Fruit fly (Drosophila melanogaster) whole organism, embryonic: ENCODE results near the gene UQCR-Q.

Experiments
- Adf1 ChIP-seq: fragments of 200-800 bp; sonication (Bioruptor generic); IDR thresholded peaks from 2 replicates; pipeline ENCODE4 v1.3.6; 2022; ENCODE audit warnings: missing biosample characterization, missing genetic modification characterization
- Awh ChIP-seq: fragments of 200-800 bp; sonication (Bioruptor generic); IDR thresholded peaks from 2 replicates; pipeline ENCODE4, ENCODE4 v1.3.6; 2022; ENCODE audit warnings: missing biosample characterization, missing genetic modification characterization
- CG1603 ChIP-seq: fragments of 200-800 bp; sonication (Bioruptor generic); optimal IDR thresholded peaks from 2 replicates; lab custom pipeline; 2019; ENCODE audit warnings: missing biosample characterization, mild to moderate bottlenecking, missing genetic modification characterization, moderate library complexity
- CG32772 ChIP-seq: fragments of 200-800 bp; sonication (Bioruptor generic); IDR thresholded peaks from 2 replicates; pipeline ENCODE4 v1.3.6; 2022; ENCODE audit warnings: missing biosample characterization, missing genetic modification characterization
- CG4730 ChIP-seq: fragments of 200-800 bp; sonication (Bioruptor generic); IDR thresholded peaks from 2 replicates; pipeline ENCODE4 v1.3.6; 2022; ENCODE audit warnings: missing biosample characterization, missing genetic modification characterization
- CG6791 ChIP-seq: fragments of 200-800 bp; sonication (Bioruptor generic); IDR thresholded peaks from 3 replicates; pipeline ENCODE4 v1.3.6; 2022; ENCODE audit warnings: missing biosample characterization, missing genetic modification characterization; ENCODE audit not compliant: partially characterized antibody
- CG7372 ChIP-seq: fragments of 200-800 bp; sonication (Bioruptor generic); IDR thresholded peaks from 2 replicates; pipeline ENCODE4 v1.3.6; 2022; ENCODE audit warnings: missing biosample characterization, missing genetic modification characterization
- CG7786 ChIP-seq: fragments of 200-800 bp; sonication (Bioruptor generic); optimal IDR thresholded peaks from 2 replicates; lab custom pipeline; 2016; ENCODE audit warnings: missing biosample characterization, missing genetic modification characterization
- CG8388 ChIP-seq: fragments of 200-800 bp; sonication (Bioruptor generic); optimal IDR thresholded peaks from 2 replicates; lab custom pipeline; 2019; ENCODE audit warnings: missing biosample characterization, mild to moderate bottlenecking, missing genetic modification characterization, moderate library complexity
- CG9215 ChIP-seq: fragments of 200-800 bp; sonication (Bioruptor generic); IDR thresholded peaks from 2 replicates; pipeline ENCODE4 v1.3.6; 2022; ENCODE audit warnings: missing biosample characterization, missing genetic modification characterization
- CG9932 ChIP-seq: fragments of 200-800 bp; sonication (Bioruptor generic); IDR thresholded peaks from 2 replicates; pipeline ENCODE4 v1.3.6; 2022; ENCODE audit warnings: missing biosample characterization, missing genetic modification characterization
- CHES-1-like ChIP-seq: fragments of 200-800 bp; sonication (Bioruptor generic); optimal IDR thresholded peaks from 2 replicates; lab custom pipeline; 2016; ENCODE audit warnings: missing biosample characterization, missing genetic modification characterization
- D ChIP-seq, 2 experiments: fragments of 200-800 bp in 1 of 2; fragments of >200 bp in 1 of 2; sonication (Bioruptor generic) in 1 of 2; optimal IDR thresholded peaks; 2 replicates in 1 of 2; 3 replicates in 1 of 2; lab custom pipeline; 2017; ENCODE audit warnings: mild to moderate bottlenecking in 1 of 2, missing biosample characterization in 1 of 2, missing genetic modification characterization in 1 of 2, missing genetic modification reagents in 1 of 2
- Dip3 ChIP-seq: fragments of 200-800 bp; sonication (Bioruptor generic); optimal IDR thresholded peaks from 3 replicates; lab custom pipeline; 2016; ENCODE audit warnings: missing biosample characterization, missing genetic modification characterization
- Gug ChIP-seq: fragments of 200-800 bp; sonication (Bioruptor generic); IDR thresholded peaks from 4 replicates; pipeline ENCODE4 v1.3.6; 2022; ENCODE audit warnings: missing biosample characterization, missing genetic modification characterization
- H2.0 ChIP-seq: fragments of 200-800 bp; sonication (Bioruptor generic); IDR thresholded peaks from 2 replicates; pipeline ENCODE4 v1.3.6; 2022; ENCODE audit warnings: missing biosample characterization, missing genetic modification characterization
- Med ChIP-seq: fragments of 200-800 bp; sonication (Bioruptor generic); peaks from one replicate; lab custom pipeline; 2016; ENCODE audit warnings: missing biosample characterization, missing genetic modification characterization, mild to moderate bottlenecking, inconsistent platforms, moderate library complexity
- NC2α ChIP-seq: fragments of 200-800 bp; sonication (Bioruptor generic); optimal IDR thresholded peaks from 2 replicates; lab custom pipeline; 2016; ENCODE audit warnings: missing biosample characterization, missing genetic modification characterization
- Ravus ChIP-seq: fragments of 200-800 bp; sonication (Bioruptor generic); IDR thresholded peaks from 2 replicates; pipeline ENCODE4 v1.3.6; 2022; ENCODE audit warnings: missing biosample characterization, missing genetic modification characterization
- Rx ChIP-seq: fragments of 200-800 bp; sonication (Bioruptor generic); IDR thresholded peaks from 2 replicates; pipeline ENCODE4 v1.3.6; 2022; ENCODE audit warnings: missing biosample characterization, missing genetic modification characterization
- Tbp ChIP-seq: fragments of >200 bp; optimal IDR thresholded peaks from 2 replicates; lab custom pipeline; 2018; ENCODE audit warnings: missing biosample characterization, missing genetic modification characterization
- bab2 ChIP-seq: fragments of 200-800 bp; sonication (Bioruptor generic); optimal IDR thresholded peaks from 2 replicates; lab custom pipeline; 2016; ENCODE audit warnings: missing biosample characterization, missing genetic modification characterization
- bcd ChIP-seq: fragments of 200-800 bp; sonication (Bioruptor generic); optimal IDR thresholded peaks from 2 replicates; lab custom pipeline; 2017; ENCODE audit warnings: missing biosample characterization, mild to moderate bottlenecking, missing genetic modification characterization
- cg ChIP-seq: fragments of 200-800 bp; sonication (Bioruptor generic); optimal IDR thresholded peaks from 3 replicates; lab custom pipeline; 2019; ENCODE audit warnings: missing biosample characterization, mild to moderate bottlenecking, missing genetic modification characterization, moderate library complexity
- chinmo ChIP-seq: fragments of 200-800 bp; sonication (Bioruptor generic); IDR thresholded peaks from 4 replicates; pipeline ENCODE4 v1.3.6; 2022; ENCODE audit warnings: missing biosample characterization, missing genetic modification characterization; ENCODE audit not compliant: partially characterized antibody
- chn ChIP-seq: fragments of 200-800 bp; sonication (Bioruptor generic); optimal IDR thresholded peaks from 2 replicates; lab custom pipeline; 2016; ENCODE audit warnings: missing biosample characterization, missing genetic modification characterization
- croc ChIP-seq: fragments of 200-800 bp; sonication (Bioruptor generic); conservative IDR thresholded peaks from 3 replicates; pipeline ENCODE4 v1.3.6; 2022; ENCODE audit warnings: missing biosample characterization, missing genetic modification characterization
- cwo ChIP-seq: fragments of 200-800 bp; sonication (Bioruptor generic); optimal IDR thresholded peaks from 3 replicates; lab custom pipeline; 2017; ENCODE audit warnings: missing biosample characterization, missing genetic modification characterization, mild to moderate bottlenecking, moderate library complexity, missing genetic modification reagents
- disco-r ChIP-seq: fragments of 200-800 bp; sonication (Bioruptor generic); optimal IDR thresholded peaks from 2 replicates; lab custom pipeline; 2016; ENCODE audit warnings: missing biosample characterization, missing genetic modification characterization
- dmrt99B ChIP-seq: fragments of 200-800 bp; sonication (Bioruptor generic); optimal IDR thresholded peaks from 2 replicates; lab custom pipeline; 2018; ENCODE audit warnings: missing biosample characterization, mild to moderate bottlenecking, missing genetic modification characterization, moderate library complexity
- gce ChIP-seq: fragments of 200-800 bp; sonication (Bioruptor generic); IDR thresholded peaks from 3 replicates; pipeline ENCODE4 v1.3.6; 2022; ENCODE audit warnings: missing biosample characterization, missing genetic modification characterization
- grau ChIP-seq: fragments of 200-800 bp; optimal IDR thresholded peaks from 3 replicates; lab custom pipeline; 2019; ENCODE audit warnings: missing biosample characterization, mild to moderate bottlenecking, missing genetic modification characterization, moderate library complexity
- hth ChIP-seq: fragments of >200 bp; optimal IDR thresholded peaks from 2 replicates; lab custom pipeline; 2017; ENCODE audit warnings: inconsistent platforms
- kah ChIP-seq: fragments of 200-800 bp; sonication (Bioruptor generic); optimal IDR thresholded peaks from 2 replicates; lab custom pipeline; 2018; ENCODE audit warnings: missing biosample characterization, mild to moderate bottlenecking, missing genetic modification characterization
- lbe ChIP-seq: fragments of 200-800 bp; sonication (Bioruptor generic); optimal IDR thresholded peaks from 2 replicates; lab custom pipeline; 2016; ENCODE audit warnings: missing biosample characterization, mild to moderate bottlenecking, missing genetic modification characterization
- onecut ChIP-seq: fragments of 200-800 bp; sonication (Bioruptor generic); IDR thresholded peaks from 2 replicates; pipeline ENCODE4 v1.3.6; 2022; ENCODE audit warnings: missing biosample characterization, missing genetic modification characterization
- pan ChIP-seq, 4 experiments: fragments of >200 bp in 3 of 4; fragments of 200-800 bp in 1 of 4; sonication (Bioruptor generic) in 1 of 4; optimal IDR thresholded peaks in 3 of 4; IDR thresholded peaks in 1 of 4; 2 replicates each; pipeline versions ENCODE4 v1.3.6 to Lab custom; 2017 to 2022; ENCODE audit warnings: missing biosample characterization in 2 of 4, missing genetic modification characterization in 2 of 4, mixed read lengths in 1 of 4
- pita ChIP-seq: fragments of 200-800 bp; sonication (Bioruptor generic); optimal IDR thresholded peaks from 2 replicates; lab custom pipeline; 2017; ENCODE audit warnings: missing biosample characterization, mild to moderate bottlenecking, missing genetic modification characterization
- psq ChIP-seq: fragments of 200-800 bp; sonication (Bioruptor generic); optimal IDR thresholded peaks from 2 replicates; lab custom pipeline; 2017; ENCODE audit warnings: missing biosample characterization, missing genetic modification characterization
- seq ChIP-seq: fragments of 200-800 bp; sonication (Bioruptor generic); IDR thresholded peaks from 2 replicates; pipeline ENCODE4 v1.3.6; 2022; ENCODE audit warnings: missing biosample characterization, missing genetic modification characterization
- sna ChIP-seq: fragments of 200-800 bp; sonication (Bioruptor generic); IDR thresholded peaks from 2 replicates; pipeline ENCODE4 v1.3.6; 2022; ENCODE audit warnings: missing biosample characterization, missing genetic modification characterization; ENCODE audit not compliant: partially characterized antibody
- stwl ChIP-seq: fragments of 200-800 bp; sonication (Bioruptor generic); optimal IDR thresholded peaks from 3 replicates; lab custom pipeline; 2018; ENCODE audit warnings: missing biosample characterization, mild to moderate bottlenecking, missing genetic modification characterization, moderate library complexity
- tna ChIP-seq: fragments of 200-800 bp; sonication (Bioruptor generic); IDR thresholded peaks from 2 replicates; pipeline ENCODE4 v1.3.6; 2022; ENCODE audit warnings: missing biosample characterization, missing genetic modification characterization; ENCODE audit not compliant: partially characterized antibody
- usp ChIP-seq: fragments of >200 bp; optimal IDR thresholded peaks from 2 replicates; lab custom pipeline; 2017; ENCODE audit warnings: missing biosample characterization, missing genetic modification characterization
- wek ChIP-seq: fragments of 200-800 bp; sonication (Bioruptor generic); optimal IDR thresholded peaks from 3 replicates; lab custom pipeline; 2018; ENCODE audit warnings: missing biosample characterization, mild to moderate bottlenecking, missing genetic modification characterization, moderate library complexity
- wor ChIP-seq: fragments of 200-800 bp; sonication (Bioruptor generic); IDR thresholded peaks from 2 replicates; pipeline ENCODE4 v1.3.6; 2022; ENCODE audit warnings: missing biosample characterization, missing genetic modification characterization
- zen ChIP-seq: fragments of 200-800 bp; sonication (Bioruptor generic); optimal IDR thresholded peaks from 3 replicates; lab custom pipeline; 2018; ENCODE audit warnings: missing biosample characterization, mild to moderate bottlenecking, missing genetic modification characterization, moderate library complexity
- zf30C ChIP-seq: fragments of 200-800 bp; sonication (Bioruptor generic); optimal IDR thresholded peaks from 3 replicates; lab custom pipeline; 2018; ENCODE audit warnings: missing biosample characterization, mild to moderate bottlenecking, missing genetic modification characterization

Gene UQCR-Q

dm6 chr3L:17486794-17487726, 12.5 kb downstream of the UQCR-Q start, which contains the start of gene Oatp74D (continued):
- TF ChIP-seq croc (GFP tag; lab: Robert Waterston, UW) = no peak
- no peak for TF ChIP-seq sna (GFP tag; lab: Robert Waterston, UW)
- TF ChIP-seq CG6791 = peak; percentile 32; the same call in 1 of the 3 replicates
- TF ChIP-seq CG32772 (GFP tag; lab: Robert Waterston, UW) = no peak
- TF ChIP-seq Gug (GFP tag; lab: Robert Waterston, UW) = peak; percentile 11; the same call in 1 of the 4 replicates
- peak; percentile 98 for TF ChIP-seq chinmo (GFP tag; lab: Robert Waterston, UW)
- no peak for TF ChIP-seq CG7372 (GFP tag; lab: Robert Waterston, UW)
- no peak for TF ChIP-seq pita (GFP tag; lab: Kevin White, UChicago)
- peak; percentile 2 for TF ChIP-seq Dip3
- no peak for TF ChIP-seq CG4730
- no peak for TF ChIP-seq CG9215
- peak; percentile 22 for TF ChIP-seq onecut (GFP tag; lab: Robert Waterston, UW)
- peak; percentile 58 for TF ChIP-seq CG9932 (GFP tag; lab: Robert Waterston, UW)
- TF ChIP-seq zen (tag; lab: Kevin White, UChicago) = no peak
- no peak for TF ChIP-seq zf30C (GFP tag; lab: Kevin White, UChicago)
- TF ChIP-seq seq (GFP tag; lab: Robert Waterston, UW) = no peak; the same call in 1 of the 2 replicates
- TF ChIP-seq wek = peak; percentile 76
- no peak for TF ChIP-seq hth (lab: Kevin White, UChicago)
- TF ChIP-seq H2.0 = no peak; the same call in 1 of the 2 replicates
- peak; percentile 58 for TF ChIP-seq dmrt99B (tag; lab: Kevin White, UChicago)
- TF ChIP-seq Adf1 = peak; percentile 99
- no peak for TF ChIP-seq Ravus (GFP tag; lab: Robert Waterston, UW)
- TF ChIP-seq NC2α (GFP tag; lab: Kevin White, UChicago) = peak; percentile 48
- peak; percentile 48 for TF ChIP-seq lbe (GFP tag; lab: Kevin White, UChicago)
- TF ChIP-seq Med (GFP tag; lab: Kevin White, UChicago) = peak; percentile 83
- no peak for TF ChIP-seq bcd (GFP tag; lab: Kevin White, UChicago)
- TF ChIP-seq gce (GFP tag; lab: Robert Waterston, UW) = 0 out of 3 replicates have a peak, but pooled peaks have one; percentile 44
- TF ChIP-seq Awh (GFP tag; lab: Robert Waterston, UW) = peak; percentile 15; the same call in 1 of the 2 replicates
- no peak for TF ChIP-seq wor (GFP tag; lab: Robert Waterston, UW)
- TF ChIP-seq kah (GFP tag; lab: Kevin White, UChicago) = no peak
- peak; percentile 99 for TF ChIP-seq cg (GFP tag; lab: Kevin White, UChicago)
- peak; percentile 39 for TF ChIP-seq CG1603
- TF ChIP-seq grau (tag; lab: Kevin White, UChicago) = peak; percentile 26
- TF ChIP-seq CHES-1-like (GFP tag; lab: Kevin White, UChicago) = peak; percentile 33
- TF ChIP-seq chn (GFP tag; lab: Kevin White, UChicago) = peak; percentile 3
- TF ChIP-seq usp (GFP tag; lab: Kevin White, UChicago) = no peak
- TF ChIP-seq bab2 (GFP tag; lab: Kevin White, UChicago) = peak; percentile 42
- TF ChIP-seq Tbp (GFP tag; lab: Kevin White, UChicago) = no peak
- TF ChIP-seq tna = peak; percentile 37; the same call in 1 of the 2 replicates
- no peak for TF ChIP-seq stwl (tag; lab: Kevin White, UChicago)
- no peak for TF ChIP-seq CG7786 (GFP tag; lab: Kevin White, UChicago)
- peak; percentile 67 for TF ChIP-seq cwo (GFP tag; lab: Kevin White, UChicago)
- no peak for TF ChIP-seq pan (optimal IDR thresholded peaks at IDR 0.05; lab: Kevin White, UChicago)
- peak in 1 of 2 experiments; percentile 61 for TF ChIP-seq pan (GFP tag; optimal IDR thresholded peaks at IDR 0.05 in 1 of 2, IDR thresholded peaks at IDR 0.05 in 1 of 2)
- TF ChIP-seq psq (GFP tag; lab: Kevin White, UChicago) = no peak
- TF ChIP-seq CG8388 (GFP tag; lab: Kevin White, UChicago) = peak; percentile 27
- TF ChIP-seq Rx (GFP tag; lab: Robert Waterston, UW) = no peak
- TF ChIP-seq disco-r = no peak
- no peak for TF ChIP-seq D (optimal IDR thresholded peaks at IDR 0.05; lab: Kevin White, UChicago)
- TF ChIP-seq D (GFP tag; optimal IDR thresholded peaks at IDR 0.05; lab: Kevin White, UChicago) = peak; percentile 63
